Worm (Caenorhabditis elegans) whole organism, L4 larva: Measurements from ENCODE around the gene his-70.

Source experiments
- F10B5.3 ChIP-seq: sonication (generic microtip); optimal IDR thresholded peaks from 2 replicates; lab custom pipeline; 2016; ENCODE audit warnings: mild to moderate bottlenecking, missing genetic modification characterization, missing compliant biosample characterization
- F37D6.2 ChIP-seq: sonication (generic microtip); optimal IDR thresholded peaks from 2 replicates; lab custom pipeline; 2016; ENCODE audit warnings: mild to moderate bottlenecking, missing genetic modification characterization, missing compliant biosample characterization
- T20F7.1 ChIP-seq: fragments of 200-800 bp; sonication (Bioruptor generic); optimal IDR thresholded peaks from 2 replicates; lab custom pipeline; 2018; ENCODE audit warnings: mild to moderate bottlenecking, missing genetic modification characterization, missing compliant biosample characterization
- T26A8.4 ChIP-seq: fragments of 200-800 bp; sonication (Bioruptor generic); IDR thresholded peaks from 2 replicates; pipeline ENCODE4 v1.3.6; 2022; ENCODE audit warnings: missing genetic modification characterization, missing compliant biosample characterization
- Y5F2A.4 ChIP-seq: fragments of 200-800 bp; sonication (Bioruptor generic); optimal IDR thresholded peaks from 2 replicates; lab custom pipeline; 2018; ENCODE audit warnings: mild to moderate bottlenecking, missing genetic modification characterization, missing compliant biosample characterization
- ZK337.2 ChIP-seq: fragments of 200-800 bp; sonication (Bioruptor generic); IDR thresholded peaks from 2 replicates; pipeline ENCODE4 v1.3.6; 2022; ENCODE audit warnings: missing genetic modification reagents, missing genetic modification characterization, missing compliant biosample characterization
- ZK546.5 ChIP-seq, 2 experiments: sonication (generic microtip); optimal IDR thresholded peaks; 2 replicates each; lab custom pipeline; 2017; ENCODE audit warnings: missing biosample characterization in 2 of 2, missing genetic modification characterization in 2 of 2
- ceh-20 ChIP-seq: fragments of 200-800 bp; sonication (Bioruptor generic); IDR thresholded peaks from 2 replicates; pipeline ENCODE4 v1.3.6; 2022; ENCODE audit warnings: missing genetic modification reagents, missing genetic modification characterization, missing compliant biosample characterization
- ceh-32 ChIP-seq: sonication (generic microtip); optimal IDR thresholded peaks from 2 replicates; lab custom pipeline; 2016; ENCODE audit warnings: mild to moderate bottlenecking, missing genetic modification characterization, missing compliant biosample characterization; ENCODE audit not compliant: poor library complexity
- ceh-82 ChIP-seq: sonication (generic microtip); optimal IDR thresholded peaks from 2 replicates; lab custom pipeline; 2017; ENCODE audit warnings: missing biosample characterization, missing genetic modification characterization
- cey-2 ChIP-seq: sonication (generic microtip); optimal IDR thresholded peaks from 3 replicates; lab custom pipeline; 2017; ENCODE audit warnings: missing genetic modification characterization, mild to moderate bottlenecking, missing compliant biosample characterization, antibody characterized with exemption, borderline replicate concordance; ENCODE audit not compliant: insufficient read depth
- dmd-6 ChIP-seq: fragments of 200-800 bp; sonication (Bioruptor generic); IDR thresholded peaks from 2 replicates; pipeline ENCODE4 v1.3.6; 2022; ENCODE audit warnings: missing genetic modification reagents, missing genetic modification characterization, missing compliant biosample characterization
- dmd-9 ChIP-seq: fragments of 200-800 bp; sonication (Bioruptor generic); IDR thresholded peaks from 2 replicates; pipeline ENCODE4 v1.3.6; 2022; ENCODE audit warnings: missing genetic modification reagents, missing genetic modification characterization, missing compliant biosample characterization
- dpl-1 ChIP-seq: fragments of 150-350 bp; optimal IDR thresholded peaks from 2 replicates; lab custom pipeline; 2014; ENCODE audit warnings: missing biosample characterization, missing genetic modification reagents, missing genetic modification characterization
- dve-1 ChIP-seq: sonication (generic microtip); optimal IDR thresholded peaks from 2 replicates; lab custom pipeline; 2017; ENCODE audit warnings: antibody characterized with exemption, mild to moderate bottlenecking, missing genetic modification characterization, missing compliant biosample characterization; ENCODE audit not compliant: insufficient read depth
- egl-27 ChIP-seq: sonication (generic microtip); optimal IDR thresholded peaks from 3 replicates; lab custom pipeline; 2017; ENCODE audit warnings: missing biosample characterization, missing genetic modification reagents, missing genetic modification characterization
- egl-43 ChIP-seq: fragments of 200-800 bp; sonication (Bioruptor generic); IDR thresholded peaks from 2 replicates; pipeline ENCODE4 v1.3.6; 2022; ENCODE audit warnings: missing genetic modification reagents, missing genetic modification characterization, missing compliant biosample characterization
- fos-1 ChIP-seq: fragments of 150-350 bp; optimal IDR thresholded peaks from 2 replicates; lab custom pipeline; 2014; ENCODE audit warnings: missing biosample characterization, missing genetic modification characterization
- hlh-11 ChIP-seq: fragments of 200-800 bp; sonication (Bioruptor generic); optimal IDR thresholded peaks from 2 replicates; lab custom pipeline; 2018; ENCODE audit warnings: mild to moderate bottlenecking, missing genetic modification characterization, missing compliant biosample characterization
- hlh-30 ChIP-seq: sonication (generic microtip); optimal IDR thresholded peaks from 2 replicates; lab custom pipeline; 2017; ENCODE audit warnings: antibody characterized with exemption, mild to moderate bottlenecking, missing genetic modification characterization, missing compliant biosample characterization; ENCODE audit not compliant: insufficient read depth
- hmg-1.1 ChIP-seq: fragments of 200-800 bp; sonication (Bioruptor generic); IDR thresholded peaks from 2 replicates; pipeline ENCODE4 v1.3.6; 2022; ENCODE audit warnings: missing genetic modification reagents, missing genetic modification characterization, missing compliant biosample characterization
- lim-7 ChIP-seq: fragments of 200-800 bp; sonication (Bioruptor generic); IDR thresholded peaks from 2 replicates; pipeline ENCODE4 v1.3.6; 2022; ENCODE audit warnings: missing genetic modification characterization, missing compliant biosample characterization
- lin-15B ChIP-seq: fragments of 150-350 bp; sonication (generic microtip); optimal IDR thresholded peaks from 3 replicates; lab custom pipeline; 2014; ENCODE audit warnings: missing biosample characterization, missing genetic modification characterization
- lin-39 ChIP-seq: fragments of 150-350 bp; optimal IDR thresholded peaks from 2 replicates; lab custom pipeline; 2014; ENCODE audit warnings: missing biosample characterization, missing genetic modification reagents, missing genetic modification characterization
- madf-5 ChIP-seq, 2 experiments: fragments of 200-800 bp; sonication (Bioruptor generic); IDR thresholded peaks; 2 replicates each; pipeline ENCODE4 v1.3.6; 2022; ENCODE audit warnings: missing compliant biosample characterization in 2 of 2, missing genetic modification characterization in 2 of 2
- madf-9 ChIP-seq: fragments of 200-800 bp; sonication (Bioruptor generic); conservative IDR thresholded peaks from 2 replicates; pipeline ENCODE4 v1.3.6; 2022; ENCODE audit warnings: missing genetic modification reagents, missing genetic modification characterization, missing compliant biosample characterization
- mdt-29 ChIP-seq: fragments of 200-800 bp; sonication (Bioruptor generic); IDR thresholded peaks from 2 replicates; pipeline ENCODE4 v1.3.6; 2022; ENCODE audit warnings: missing genetic modification reagents, missing genetic modification characterization, missing compliant biosample characterization
- mes-2 ChIP-seq: sonication (generic microtip); optimal IDR thresholded peaks from 2 replicates; lab custom pipeline; 2016; ENCODE audit warnings: missing genotype, mild to moderate bottlenecking, missing genetic modification characterization, missing compliant biosample characterization; ENCODE audit not compliant: poor library complexity, severe bottlenecking
- mxl-3 ChIP-seq: fragments of 200-800 bp; sonication (Bioruptor generic); optimal IDR thresholded peaks from 2 replicates; lab custom pipeline; 2018; ENCODE audit warnings: mild to moderate bottlenecking, missing genetic modification characterization, missing compliant biosample characterization
- nhr-10 ChIP-seq: fragments of 150-350 bp; optimal IDR thresholded peaks from 2 replicates; lab custom pipeline; 2014; ENCODE audit warnings: missing biosample characterization, missing genetic modification characterization
- nhr-102 ChIP-seq: sonication (generic microtip); optimal IDR thresholded peaks from 2 replicates; lab custom pipeline; 2016; ENCODE audit warnings: mild to moderate bottlenecking, missing genetic modification characterization, moderate library complexity, missing compliant biosample characterization
- nhr-111 ChIP-seq: fragments of 200-800 bp; sonication (Bioruptor generic); optimal IDR thresholded peaks from 2 replicates; lab custom pipeline; 2018; ENCODE audit warnings: mild to moderate bottlenecking, missing genetic modification characterization, missing compliant biosample characterization
- nhr-28 ChIP-seq: fragments of 150-350 bp; optimal IDR thresholded peaks from 2 replicates; lab custom pipeline; 2014; ENCODE audit warnings: missing biosample characterization, missing genetic modification characterization
- nhr-41 ChIP-seq: fragments of 200-800 bp; sonication (Bioruptor generic); IDR thresholded peaks from 2 replicates; pipeline ENCODE4 v1.3.6; 2022; ENCODE audit warnings: missing genetic modification reagents, missing genetic modification characterization, missing compliant biosample characterization
- nhr-42 ChIP-seq: fragments of 200-800 bp; sonication (Bioruptor generic); IDR thresholded peaks from 2 replicates; pipeline ENCODE4 v1.3.6; 2022; ENCODE audit warnings: missing genetic modification characterization, missing compliant biosample characterization
- nhr-6 ChIP-seq: fragments of 150-350 bp; optimal IDR thresholded peaks from 2 replicates; lab custom pipeline; 2014; ENCODE audit warnings: missing biosample characterization, missing genetic modification characterization
- nhr-77 ChIP-seq: fragments of 150-350 bp; optimal IDR thresholded peaks from 2 replicates; lab custom pipeline; 2014; ENCODE audit warnings: missing biosample characterization, missing genetic modification characterization
- php-3 ChIP-seq: fragments of 200-800 bp; sonication (Bioruptor generic); IDR thresholded peaks from 2 replicates; pipeline ENCODE4 v1.3.6; 2022; ENCODE audit warnings: missing genetic modification reagents, missing genetic modification characterization, missing compliant biosample characterization
- pqm-1 ChIP-seq: sonication (generic microtip); optimal IDR thresholded peaks from 2 replicates; lab custom pipeline; 2017; ENCODE audit warnings: missing biosample characterization, missing genetic modification characterization
- set-16 ChIP-seq: fragments of 200-800 bp; sonication (Bioruptor generic); IDR thresholded peaks from 2 replicates; pipeline ENCODE4 v1.3.6; 2022; ENCODE audit warnings: missing genetic modification reagents, missing genetic modification characterization, missing compliant biosample characterization
- snpc-1.2 ChIP-seq: fragments of 200-800 bp; sonication (Bioruptor generic); IDR thresholded peaks from 2 replicates; pipeline ENCODE4 v1.3.6; 2022; ENCODE audit warnings: missing genetic modification reagents, missing genetic modification characterization, missing compliant biosample characterization
- vab-7 ChIP-seq: fragments of 200-800 bp; sonication (Bioruptor generic); IDR thresholded peaks from 2 replicates; pipeline ENCODE4 v1.3.6; 2022; ENCODE audit warnings: missing genetic modification reagents, missing genetic modification characterization, missing compliant biosample characterization
- zfp-3 ChIP-seq: fragments of 200-800 bp; sonication (Bioruptor generic); conservative IDR thresholded peaks from 2 replicates; pipeline ENCODE4 v1.3.6; 2022; ENCODE audit warnings: missing genetic modification reagents, missing genetic modification characterization, missing compliant biosample characterization
- zip-11 ChIP-seq: fragments of 200-800 bp; sonication (Bioruptor generic); IDR thresholded peaks from 2 replicates; pipeline ENCODE4 v1.3.6; 2022; ENCODE audit warnings: missing genetic modification characterization, missing compliant biosample characterization
- zip-2 ChIP-seq: fragments of 150-350 bp; optimal IDR thresholded peaks from 2 replicates; lab custom pipeline; 2014; ENCODE audit warnings: missing biosample characterization, missing genetic modification characterization
- ztf-11 ChIP-seq: fragments of 150-350 bp; optimal IDR thresholded peaks from 2 replicates; lab custom pipeline; 2014; ENCODE audit warnings: missing biosample characterization, missing genetic modification characterization

Gene his-70

ce11 chrIII:4019801-4020200 is 40.1 kb downstream of the his-70 start, which contains the start of gene snpc-3.4 (continued):
- TF ChIP-seq egl-27 (tag; lab: Kevin White, UChicago) = no peak
- peak; percentile 42; the same call in 1 of the 2 replicates for TF ChIP-seq dmd-6 (GFP tag; lab: Robert Waterston, UW)
- TF ChIP-seq lin-39 (tag; lab: Kevin White, UChicago) = no peak
- peak; percentile 60 for TF ChIP-seq hlh-30
- TF ChIP-seq hmg-1.1 (GFP tag; lab: Robert Waterston, UW) = 0 out of 2 replicates have a peak, but pooled peaks have one; percentile 64
- peak; percentile 58 for TF ChIP-seq nhr-28 (tag; lab: Kevin White, UChicago)
- no peak for TF ChIP-seq vab-7 (GFP tag; lab: Robert Waterston, UW)
- TF ChIP-seq F37D6.2 = no peak
- no peak for TF ChIP-seq zip-11 (GFP tag; lab: Robert Waterston, UW)
- TF ChIP-seq dmd-9 (GFP tag; lab: Robert Waterston, UW) = 0 out of 2 replicates have a peak, but pooled peaks have one; percentile 22
- TF ChIP-seq nhr-41 (GFP tag; lab: Robert Waterston, UW) = no peak
- no peak for TF ChIP-seq nhr-42 (GFP tag; lab: Robert Waterston, UW)
- TF ChIP-seq ZK337.2 = no peak
- TF ChIP-seq nhr-6 = peak; percentile 54
- no peak for TF ChIP-seq T26A8.4 (GFP tag; lab: Robert Waterston, UW)
- no peak for TF ChIP-seq nhr-111

- TF ChIP-seq vab-7 (GFP tag; lab: Robert Waterston, UW) (no peak), pqm-1 (tag; lab: Kevin White, UChicago) (peak; percentile 72), dpl-1 (peak; percentile 6), snpc-1.2 (GFP tag; lab: Robert Waterston, UW) (no peak), egl-43 (GFP tag; lab: Robert Waterston, UW) (0 out of 2 replicates have a peak, but pooled peaks have one; percentile 34), zip-2 (tag; lab: Kevin White, UChicago) (no peak), ceh-82 (tag; lab: Kevin White, UChicago) (no peak), nhr-102 (tag; lab: Kevin White, UChicago) (no peak), F10B5.3 (no peak), lin-15B (tag; lab: Kevin White, UChicago) (no peak), ceh-20 (GFP tag; lab: Robert Waterston, UW) (no peak), Y5F2A.4 (GFP tag; lab: Kevin White, UChicago) (no peak), mdt-29 (GFP tag; lab: Robert Waterston, UW) (no peak), set-16 (GFP tag; lab: Robert Waterston, UW) (peak; percentile 65), zfp-3 (GFP tag; lab: Robert Waterston, UW) (no peak), T20F7.1 (GFP tag; lab: Kevin White, UChicago) (no peak), nhr-10 (tag; lab: Kevin White, UChicago) (no peak), fos-1 (no peak), nhr-28 (tag; lab: Kevin White, UChicago) (peak; percentile 56), dmd-9 (GFP tag; lab: Robert Waterston, UW) (no peak), ztf-11 (tag; lab: Kevin White, UChicago) (no peak), hmg-1.1 (GFP tag; lab: Robert Waterston, UW) (0 out of 2 replicates have a peak, but pooled peaks have one; percentile 24), ZK546.5 (tag; optimal IDR thresholded peaks at IDR 0.05; lab: Kevin White, UChicago) (no peak), ceh-32 (tag; lab: Kevin White, UChicago) (no peak), mes-2 (tag; lab: Kevin White, UChicago) (no peak), php-3 (GFP tag; lab: Robert Waterston, UW) (no peak), madf-9 (GFP tag; lab: Robert Waterston, UW) (no peak), hlh-11 (peak; percentile 46), lim-7 (GFP tag; lab: Robert Waterston, UW) (0 out of 2 replicates have a peak, but pooled peaks have one; percentile 25), nhr-77 (tag; lab: Kevin White, UChicago) (no peak), dve-1 (no peak), cey-2 (tag; lab: Kevin White, UChicago) (no peak), madf-5 (GFP tag; IDR thresholded peaks at IDR 0.05; lab: Robert Waterston, UW) (0 out of 4 replicates have a peak, but pooled peaks of 1 of the 2 experiments have one; percentile 28), hlh-30 (peak; percentile 11), zip-11 (GFP tag; lab: Robert Waterston, UW) (no peak), mxl-3 (GFP tag; lab: Kevin White, UChicago) (peak; percentile 55)
Measured at ce11 chrIII:4018591-4019580, 41.0 kb downstream of the his-70 start.
